Fruit fly (Drosophila melanogaster) whole organism, wandering third instar larva: Measurements from ENCODE around the gene CG43249.

Source experiments
- CG9705 ChIP-seq: fragments of 200-800 bp; sonication (Bioruptor generic); optimal IDR thresholded peaks from 2 replicates; lab custom pipeline; 2018; ENCODE audit warnings: missing biosample characterization, mild to moderate bottlenecking, missing genetic modification characterization
- Hr78 ChIP-seq: fragments of >200 bp; optimal IDR thresholded peaks from 2 replicates; lab custom pipeline; 2017; ENCODE audit warnings: missing biosample characterization, missing genetic modification characterization
- br ChIP-seq: fragments of 200-800 bp; sonication (Bioruptor generic); optimal IDR thresholded peaks from 2 replicates; lab custom pipeline; 2016; ENCODE audit warnings: missing biosample characterization, missing genetic modification characterization
- brk ChIP-seq: fragments of 200-800 bp; sonication (Bioruptor generic); optimal IDR thresholded peaks from 2 replicates; lab custom pipeline; 2016; ENCODE audit warnings: missing biosample characterization, mild to moderate bottlenecking, missing genetic modification characterization
- ey ChIP-seq: fragments of 200-800 bp; sonication (Bioruptor generic); optimal IDR thresholded peaks from 2 replicates; lab custom pipeline; 2016; ENCODE audit warnings: missing biosample characterization, missing genetic modification characterization
- fru ChIP-seq: fragments of 200-800 bp; sonication (Bioruptor generic); optimal IDR thresholded peaks from 3 replicates; lab custom pipeline; 2016; ENCODE audit warnings: missing biosample characterization, mild to moderate bottlenecking, missing genetic modification characterization
- h ChIP-seq: fragments of 200-800 bp; sonication (Bioruptor generic); optimal IDR thresholded peaks from 3 replicates; lab custom pipeline; 2016; ENCODE audit warnings: missing biosample characterization, mild to moderate bottlenecking, missing genetic modification characterization
- lola ChIP-seq: fragments of >200 bp; optimal IDR thresholded peaks from 2 replicates; lab custom pipeline; 2017; ENCODE audit warnings: missing biosample characterization, missing genetic modification characterization
- psq ChIP-seq: fragments of 200-800 bp; sonication (Bioruptor generic); optimal IDR thresholded peaks from 3 replicates; lab custom pipeline; 2017; ENCODE audit warnings: missing biosample characterization, mild to moderate bottlenecking, missing genetic modification characterization, moderate library complexity
- tai ChIP-seq: sonication (Bioruptor generic); optimal IDR thresholded peaks from 2 replicates; lab custom pipeline; 2016; ENCODE audit warnings: missing biosample characterization, missing genetic modification characterization

dm6 chr3L:16285346-16285911 lies 18.7 kb upstream of the CG43249 start, which contains the start of gene CG13047:
- TF ChIP-seq br (no peak), fru (GFP tag; lab: Kevin White, UChicago) (no peak), h (GFP tag; lab: Kevin White, UChicago) (no peak), brk (GFP tag; lab: Kevin White, UChicago) (no peak), psq (GFP tag; lab: Kevin White, UChicago) (no peak), ey (GFP tag; lab: Kevin White, UChicago) (no peak), tai (GFP tag; lab: Kevin White, UChicago) (no peak), lola (no peak), Hr78 (GFP tag; lab: Kevin White, UChicago) (no peak), CG9705 (GFP tag; lab: Kevin White, UChicago) (no peak)
